Fruit fly (Drosophila melanogaster) ovary, adult (tissue): ENCODE data around the gene CG14933.

Experiments
- CG17801 ChIP-seq: fragments of 200-800 bp; optimal IDR thresholded peaks from 2 replicates; lab custom pipeline; 2019; ENCODE audit warnings: missing biosample characterization, mild to moderate bottlenecking, missing genetic modification characterization, moderate library complexity; ENCODE audit not compliant: partially characterized antibody

CG14933 gene

DNA sequence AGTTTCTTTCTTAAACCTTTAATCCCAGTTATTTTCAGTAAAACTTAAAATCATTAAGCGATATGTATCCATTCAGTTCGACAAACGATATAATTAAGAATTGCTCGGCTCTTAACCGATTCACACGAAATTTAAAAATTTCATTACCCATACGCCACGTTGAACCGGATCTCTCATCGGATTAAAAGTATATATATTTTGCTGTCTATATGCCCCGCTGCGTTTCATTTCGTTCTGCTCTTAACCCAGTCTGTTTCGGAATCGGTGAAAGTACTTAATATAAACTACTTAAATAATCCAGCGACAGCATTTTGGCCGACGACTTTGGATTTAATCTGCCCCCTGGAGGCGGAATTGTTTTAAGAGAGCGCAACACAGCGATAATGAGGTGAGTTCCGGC, 10.5 kb downstream of the CG14933 start, which contains the start of gene CG42751:
Gene CG42751 (plus strand): TSS at position 301 of the 400 bp plus-strand sequence.
- no peak for TF ChIP-seq CG17801 (GFP tag; lab: Kevin White, UChicago)

DNA sequence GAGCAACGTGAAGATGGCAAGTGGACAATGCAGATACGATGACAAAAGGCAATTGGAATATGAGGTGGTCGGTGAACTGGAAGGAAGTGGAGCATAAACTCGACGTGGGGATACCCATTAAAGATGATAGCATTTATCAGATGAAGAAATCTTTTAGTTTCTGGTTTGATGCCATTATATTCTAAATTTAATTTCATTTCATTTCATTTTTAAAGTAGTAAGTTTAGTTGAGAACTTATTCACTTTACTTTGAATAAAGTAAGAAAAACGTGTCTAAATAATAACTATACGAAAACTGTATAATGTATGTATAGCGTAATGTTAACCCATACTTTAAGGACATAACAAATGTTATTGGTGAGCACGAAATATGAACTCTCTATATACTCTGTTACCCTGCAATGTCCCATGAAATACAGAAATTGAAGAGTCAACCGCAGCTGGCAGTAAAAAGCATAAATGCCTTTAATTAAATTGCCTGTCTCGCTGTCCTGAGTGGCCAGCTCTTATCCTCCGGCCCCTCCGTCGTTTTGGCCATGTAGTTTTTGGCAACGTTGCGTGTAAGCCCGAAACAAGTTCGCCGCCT, 28.3 kb downstream of the CG14933 start:
- no peak for TF ChIP-seq CG17801 (GFP tag; lab: Kevin White, UChicago)

dm6 chr2L:11874232-11874765, 31.7 kb downstream of the CG14933 start:
- TF ChIP-seq CG17801 (GFP tag; lab: Kevin White, UChicago): no peak

- no peak for TF ChIP-seq CG17801 (GFP tag; lab: Kevin White, UChicago)
These were observed 32.3 kb downstream of the CG14933 start for dm6 chr2L:11874890-11875289.

DNA sequence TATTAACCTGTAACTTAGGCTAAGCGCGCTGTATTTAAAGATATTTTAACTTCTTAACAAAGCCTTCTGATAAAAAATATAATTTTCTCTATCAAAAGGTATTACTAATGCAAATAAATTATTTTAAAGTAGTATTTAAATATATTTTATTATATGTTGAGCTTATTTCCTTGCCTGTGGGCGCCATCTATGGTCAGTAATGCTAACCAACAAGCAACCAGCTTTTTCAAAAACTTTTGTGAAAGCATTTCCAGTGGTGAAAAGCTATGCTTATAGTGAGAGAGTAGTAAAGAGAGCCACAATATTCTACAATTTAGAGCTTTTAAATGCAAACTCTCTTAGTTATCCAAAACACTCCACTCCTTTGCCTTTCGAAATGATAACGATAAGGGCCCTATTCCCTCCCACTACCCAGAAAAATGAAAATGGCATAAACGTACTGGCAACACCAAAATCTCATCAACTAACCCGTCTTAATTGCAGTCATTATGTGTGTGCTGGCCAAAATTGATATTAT, 36.2 kb downstream of the CG14933 start:
- TF ChIP-seq CG17801 (GFP tag; lab: Kevin White, UChicago): no peak

DNA sequence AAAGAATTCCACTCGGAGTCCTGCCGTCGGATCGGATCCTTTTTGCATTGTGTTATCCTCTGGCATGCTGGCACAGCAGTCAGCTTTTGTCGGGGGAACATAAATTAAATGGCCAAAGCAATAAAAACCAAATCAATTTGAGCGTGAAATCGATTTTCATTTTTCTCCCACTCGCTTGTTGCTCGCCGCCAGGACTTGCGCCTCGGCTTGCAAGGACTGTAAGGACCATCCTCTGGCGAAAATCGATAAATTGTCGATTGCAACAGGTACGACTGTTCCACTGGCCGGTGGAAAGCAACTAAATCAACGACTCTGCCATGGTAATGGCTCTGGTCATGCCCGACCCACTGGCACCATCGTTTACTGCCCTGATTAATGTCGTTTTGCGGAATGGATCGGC, 50.6 kb downstream of the CG14933 start:
- TF ChIP-seq CG17801 (GFP tag; lab: Kevin White, UChicago): no peak
